Worm (Caenorhabditis elegans) whole organism, L4 larva: Measurements from ENCODE around the gene Y50E8A.6.

ENCODE experiments used
- aly-2 ChIP-seq: sonication (generic microtip); optimal IDR thresholded peaks from 2 replicates; lab custom pipeline; 2018; ENCODE audit warnings: missing biosample characterization, missing genetic modification characterization
- ceh-82 ChIP-seq: sonication (generic microtip); optimal IDR thresholded peaks from 2 replicates; lab custom pipeline; 2017; ENCODE audit warnings: missing biosample characterization, missing genetic modification characterization
- dve-1 ChIP-seq: sonication (generic microtip); optimal IDR thresholded peaks from 2 replicates; lab custom pipeline; 2017; ENCODE audit warnings: antibody characterized with exemption, mild to moderate bottlenecking, missing genetic modification characterization, missing compliant biosample characterization; ENCODE audit not compliant: insufficient read depth
- lim-7 ChIP-seq: fragments of 200-800 bp; sonication (Bioruptor generic); IDR thresholded peaks from 2 replicates; pipeline ENCODE4 v1.3.6; 2022; ENCODE audit warnings: missing genetic modification characterization, missing compliant biosample characterization
- nhr-25 ChIP-seq: sonication (generic microtip); optimal IDR thresholded peaks from 2 replicates; lab custom pipeline; 2017; ENCODE audit warnings: missing genetic modification characterization, mild to moderate bottlenecking, missing compliant biosample characterization, antibody characterized with exemption, moderate library complexity, borderline replicate concordance; ENCODE audit not compliant: insufficient read depth
- skn-1 ChIP-seq: fragments of 150-350 bp; optimal IDR thresholded peaks from 2 replicates; lab custom pipeline; 2014; ENCODE audit warnings: missing biosample characterization, missing genetic modification characterization
- unc-62 ChIP-seq, 3 experiments: fragments of 150-350 bp in 1 of 3; sonication (generic microtip); optimal IDR thresholded peaks in 2 of 3; peaks in 1 of 3; 1 replicate in 1 of 3; 2 replicates in 2 of 3; lab custom pipeline; 2014 to 2017; ENCODE audit warnings: missing biosample characterization in 3 of 3, missing genetic modification characterization in 3 of 3, missing genetic modification reagents in 3 of 3, missing genotype in 1 of 3
- zip-11 ChIP-seq: fragments of 200-800 bp; sonication (Bioruptor generic); IDR thresholded peaks from 2 replicates; pipeline ENCODE4 v1.3.6; 2022; ENCODE audit warnings: missing genetic modification characterization, missing compliant biosample characterization

- TF ChIP-seq lim-7 (GFP tag; lab: Robert Waterston, UW) (no peak), ceh-82 (no peak), skn-1 (tag; lab: Kevin White, UChicago) (no peak), nhr-25 (tag; lab: Kevin White, UChicago) (no peak), dve-1 (tag; lab: Kevin White, UChicago) (no peak), zip-11 (GFP tag; lab: Robert Waterston, UW) (no peak), aly-2 (tag; lab: Kevin White, UChicago) (no peak), unc-62 (GFP tag; optimal IDR thresholded peaks at IDR 0.05 in 1 of 2; lab: Kevin White, UChicago) (no peak), unc-62 (tag; optimal IDR thresholded peaks at IDR 0.05; lab: Kevin White, UChicago) (no peak)
These were observed 33.2 kb downstream of the Y50E8A.6 start, which contains the start of gene R08A2.9 for ce11 chrV:14707958-14708357.
